Worm (Caenorhabditis elegans) whole organism, L2 larva: ENCODE measurements around the gene srsx-5.

Experiments used
- F13H6.1 ChIP-seq: sonication (generic microtip); optimal IDR thresholded peaks from 2 replicates; lab custom pipeline; 2016; ENCODE audit warnings: missing genetic modification characterization, missing compliant biosample characterization
- Y55F3AM.14 ChIP-seq: fragments of 200-800 bp; sonication (Bioruptor generic); optimal IDR thresholded peaks from 2 replicates; lab custom pipeline; 2018; ENCODE audit warnings: mild to moderate bottlenecking, missing genetic modification characterization, missing compliant biosample characterization
- ama-1 ChIP-seq: fragments of 150-350 bp; optimal IDR thresholded peaks from 2 replicates; lab custom pipeline; 2018; ENCODE audit warnings: inconsistent platforms
- blmp-1 ChIP-seq: sonication (generic microtip); optimal IDR thresholded peaks from 2 replicates; lab custom pipeline; 2017; ENCODE audit warnings: missing genetic modification characterization, mild to moderate bottlenecking, missing compliant biosample characterization, antibody characterized with exemption, moderate library complexity; ENCODE audit not compliant: insufficient read depth
- ceh-16 ChIP-seq: fragments of 150-350 bp; optimal IDR thresholded peaks from 2 replicates; lab custom pipeline; 2014; ENCODE audit warnings: missing biosample characterization, missing genetic modification characterization
- ceh-82 ChIP-seq: fragments of 150-350 bp; optimal IDR thresholded peaks from 2 replicates; lab custom pipeline; 2014; ENCODE audit warnings: missing biosample characterization, missing genetic modification characterization
- elt-1 ChIP-seq: fragments of 150-350 bp; optimal IDR thresholded peaks from 2 replicates; lab custom pipeline; 2014; ENCODE audit warnings: missing biosample characterization, missing genetic modification characterization
- elt-3 ChIP-seq: sonication (generic microtip); optimal IDR thresholded peaks from 2 replicates; lab custom pipeline; 2017; ENCODE audit warnings: missing biosample characterization, missing genetic modification characterization
- fos-1 ChIP-seq: fragments of 150-350 bp; optimal IDR thresholded peaks from 2 replicates; lab custom pipeline; 2014; ENCODE audit warnings: missing biosample characterization, missing genetic modification characterization
- gmeb-1 ChIP-seq: fragments of 150-350 bp; optimal IDR thresholded peaks from 2 replicates; lab custom pipeline; 2014; ENCODE audit warnings: missing biosample characterization, missing genetic modification characterization
- lin-11 ChIP-seq: fragments of 150-350 bp; sonication (generic microtip); optimal IDR thresholded peaks from 2 replicates; lab custom pipeline; 2014; ENCODE audit warnings: missing biosample characterization, missing genetic modification characterization, inconsistent platforms, mixed read lengths
- lin-39 ChIP-seq: fragments of 150-350 bp; optimal IDR thresholded peaks from 2 replicates; lab custom pipeline; 2014; ENCODE audit warnings: missing biosample characterization, missing genetic modification reagents, missing genetic modification characterization
- lsy-2 ChIP-seq, 2 experiments: fragments of 150-350 bp in 1 of 2; sonication (generic microtip) in 1 of 2; optimal IDR thresholded peaks; 2 replicates each; lab custom pipeline; 2014 to 2017; ENCODE audit warnings: missing biosample characterization in 2 of 2, missing genetic modification characterization in 2 of 2
- mab-5 ChIP-seq: fragments of 150-350 bp; optimal IDR thresholded peaks from 2 replicates; lab custom pipeline; 2014; ENCODE audit warnings: missing biosample characterization, missing genetic modification characterization
- mdl-1 ChIP-seq, 2 experiments: fragments of 150-350 bp in 1 of 2; sonication (generic microtip) in 1 of 2; optimal IDR thresholded peaks; 2 replicates each; lab custom pipeline; 2017; ENCODE audit warnings: missing biosample characterization in 2 of 2, missing genetic modification characterization in 2 of 2
- nhr-10 ChIP-seq: sonication (generic microtip); optimal IDR thresholded peaks from 2 replicates; lab custom pipeline; 2017; ENCODE audit warnings: missing biosample characterization, missing genetic modification characterization
- nhr-11 ChIP-seq: fragments of 150-350 bp; optimal IDR thresholded peaks from 2 replicates; lab custom pipeline; 2014; ENCODE audit warnings: missing biosample characterization, missing genetic modification characterization
- nhr-129 ChIP-seq: fragments of 150-350 bp; optimal IDR thresholded peaks from 2 replicates; lab custom pipeline; 2014; ENCODE audit warnings: missing biosample characterization, missing genetic modification characterization
- nhr-23 ChIP-seq: fragments of 150-350 bp; optimal IDR thresholded peaks from 2 replicates; lab custom pipeline; 2014; ENCODE audit warnings: missing biosample characterization, missing genetic modification reagents, missing genetic modification characterization
- nhr-237 ChIP-seq: fragments of 150-350 bp; optimal IDR thresholded peaks from 2 replicates; lab custom pipeline; 2014; ENCODE audit warnings: missing biosample characterization, missing genetic modification characterization
- nhr-25 ChIP-seq: fragments of 150-350 bp; sonication (generic microtip); optimal IDR thresholded peaks from 3 replicates; lab custom pipeline; 2014; ENCODE audit warnings: missing biosample characterization, missing genetic modification characterization
- nhr-77 ChIP-seq: fragments of 150-350 bp; optimal IDR thresholded peaks from 2 replicates; lab custom pipeline; 2014; ENCODE audit warnings: missing biosample characterization, missing genetic modification characterization
- peb-1 ChIP-seq: fragments of 150-350 bp; optimal IDR thresholded peaks from 2 replicates; lab custom pipeline; 2014; ENCODE audit warnings: missing biosample characterization, missing genetic modification characterization
- sem-4 ChIP-seq: fragments of 150-350 bp; optimal IDR thresholded peaks from 2 replicates; lab custom pipeline; 2014; ENCODE audit warnings: missing biosample characterization, missing genetic modification reagents, missing genetic modification characterization
- skn-1 ChIP-seq: sonication (generic microtip); optimal IDR thresholded peaks from 2 replicates; lab custom pipeline; 2017; ENCODE audit warnings: missing biosample characterization, missing genetic modification characterization
- sma-3 ChIP-seq: sonication (generic microtip); optimal IDR thresholded peaks from 2 replicates; lab custom pipeline; 2016; ENCODE audit warnings: missing genetic modification reagents, missing genetic modification characterization, missing compliant biosample characterization
- sma-9 ChIP-seq, 2 experiments: fragments of 150-350 bp in 1 of 2; sonication (generic microtip) in 1 of 2; optimal IDR thresholded peaks; 2 replicates each; lab custom pipeline; 2014 to 2016; ENCODE audit warnings: missing genetic modification characterization in 2 of 2, mild to moderate bottlenecking in 1 of 2, missing biosample characterization in 1 of 2, missing compliant biosample characterization in 1 of 2, missing genetic modification reagents in 1 of 2, moderate library complexity in 1 of 2
- snpc-4 ChIP-seq: fragments of 150-350 bp; optimal IDR thresholded peaks from 2 replicates; lab custom pipeline; 2014; ENCODE audit warnings: missing biosample characterization, missing genetic modification characterization
- unc-39 ChIP-seq: fragments of 150-350 bp; optimal IDR thresholded peaks from 2 replicates; lab custom pipeline; 2014; ENCODE audit warnings: missing biosample characterization, missing genetic modification characterization
- unc-62 ChIP-seq: fragments of 150-350 bp; optimal IDR thresholded peaks from 2 replicates; lab custom pipeline; 2014; ENCODE audit warnings: missing biosample characterization, missing genetic modification reagents, missing genetic modification characterization
- zag-1 ChIP-seq: fragments of 150-350 bp; optimal IDR thresholded peaks from 2 replicates; lab custom pipeline; 2014; ENCODE audit warnings: missing biosample characterization, missing genetic modification characterization
- ztf-1 ChIP-seq: fragments of 200-800 bp; sonication (Bioruptor generic); conservative IDR thresholded peaks from 2 replicates; pipeline ENCODE4 v1.3.6; 2022; ENCODE audit warnings: missing genetic modification characterization, missing compliant biosample characterization
- ztf-11 ChIP-seq: sonication (generic microtip); optimal IDR thresholded peaks from 2 replicates; lab custom pipeline; 2017; ENCODE audit warnings: missing biosample characterization, missing genetic modification characterization
- ztf-4 ChIP-seq: fragments of 150-350 bp; optimal IDR thresholded peaks from 2 replicates; lab custom pipeline; 2014; ENCODE audit warnings: missing biosample characterization, missing genetic modification characterization

The srsx-5 gene

ce11 chrV:7978798-7979197, 50.0 kb downstream of the srsx-5 start:
- TF ChIP-seq zag-1 (tag; lab: Kevin White, UChicago) (no peak), unc-62 (GFP tag; lab: Kevin White, UChicago) (no peak), nhr-25 (tag; lab: Kevin White, UChicago) (peak; percentile 78), Y55F3AM.14 (GFP tag; lab: Kevin White, UChicago) (no peak), fos-1 (peak; percentile 67), gmeb-1 (peak; percentile 22), ztf-4 (no peak), lin-39 (no peak), unc-39 (no peak), ceh-16 (no peak), mab-5 (tag; lab: Kevin White, UChicago) (no peak), nhr-237 (tag; lab: Kevin White, UChicago) (no peak), ztf-1 (GFP tag; lab: Robert Waterston, UW) (no peak), ama-1 (no peak), skn-1 (tag; lab: Kevin White, UChicago) (no peak), ztf-11 (tag; lab: Kevin White, UChicago) (no peak), F13H6.1 (tag; lab: Kevin White, UChicago) (peak; percentile 33), ceh-82 (tag; lab: Kevin White, UChicago) (no peak), elt-3 (tag; lab: Kevin White, UChicago) (no peak), nhr-10 (no peak), lin-11 (no peak), nhr-11 (tag; lab: Kevin White, UChicago) (no peak), sem-4 (tag; lab: Kevin White, UChicago) (no peak), sma-3 (GFP tag; lab: Kevin White, UChicago) (peak; percentile 9), sma-9 (GFP tag; optimal IDR thresholded peaks at IDR 0.05; lab: Kevin White, UChicago) (peak; percentile 25), sma-9 (tag; optimal IDR thresholded peaks at IDR 0.05; lab: Kevin White, UChicago) (no peak), nhr-129 (tag; lab: Kevin White, UChicago) (peak; percentile 83), elt-1 (tag; lab: Kevin White, UChicago) (no peak), lsy-2 (tag; optimal IDR thresholded peaks at IDR 0.05; lab: Kevin White, UChicago) (peak; percentile 5 to 46), blmp-1 (no peak), mdl-1 (tag; optimal IDR thresholded peaks at IDR 0.05; lab: Kevin White, UChicago) (no peak), peb-1 (tag; lab: Kevin White, UChicago) (peak; percentile 36), nhr-77 (no peak), nhr-23 (tag; lab: Kevin White, UChicago) (no peak), snpc-4 (tag; lab: Kevin White, UChicago) (no peak)
